Fruit fly (Drosophila melanogaster) whole organism, embryonic: ENCODE data around the gene cdi.

ENCODE experiments used
- Blimp-1 ChIP-seq: fragments of 200-800 bp; sonication (Bioruptor generic); optimal IDR thresholded peaks from 3 replicates; lab custom pipeline; 2018; ENCODE audit warnings: missing biosample characterization, missing genetic modification characterization, mild to moderate bottlenecking, moderate library complexity, missing genetic modification reagents
- Bteb2 ChIP-seq: fragments of 200-800 bp; sonication (Bioruptor generic); optimal IDR thresholded peaks from 2 replicates; lab custom pipeline; 2016; ENCODE audit warnings: missing biosample characterization, missing genetic modification characterization
- CG10565 ChIP-seq: fragments of 200-800 bp; sonication (Bioruptor generic); optimal IDR thresholded peaks from 3 replicates; lab custom pipeline; 2016; ENCODE audit warnings: missing biosample characterization, mild to moderate bottlenecking, missing genetic modification characterization
- CG11398 ChIP-seq: fragments of 200-800 bp; sonication (Bioruptor generic); optimal IDR thresholded peaks from 2 replicates; lab custom pipeline; 2016; ENCODE audit warnings: missing biosample characterization, missing genetic modification characterization
- CG12942 ChIP-seq: fragments of 200-800 bp; sonication (Bioruptor generic); optimal IDR thresholded peaks from 3 replicates; lab custom pipeline; 2016; ENCODE audit warnings: missing biosample characterization, missing genetic modification characterization
- CG13424 ChIP-seq: fragments of 200-800 bp; sonication (Bioruptor generic); optimal IDR thresholded peaks from 2 replicates; lab custom pipeline; 2019; ENCODE audit warnings: missing biosample characterization, mild to moderate bottlenecking, missing genetic modification characterization, moderate library complexity
- CG15073 ChIP-seq: fragments of 200-800 bp; sonication (Bioruptor generic); optimal IDR thresholded peaks from 2 replicates; lab custom pipeline; 2016; ENCODE audit warnings: missing biosample characterization, missing genetic modification characterization
- CG1529 ChIP-seq: fragments of 200-800 bp; sonication (Bioruptor generic); optimal IDR thresholded peaks from 3 replicates; lab custom pipeline; 2018; ENCODE audit warnings: missing biosample characterization, missing genetic modification characterization
- CG15479 ChIP-seq: fragments of 200-800 bp; sonication (Bioruptor generic); optimal IDR thresholded peaks from 3 replicates; lab custom pipeline; 2019; ENCODE audit warnings: missing biosample characterization, mild to moderate bottlenecking, missing genetic modification characterization, moderate library complexity
- CG17568 ChIP-seq: fragments of 200-800 bp; sonication (Bioruptor generic); optimal IDR thresholded peaks from 2 replicates; lab custom pipeline; 2018; ENCODE audit warnings: missing biosample characterization, mild to moderate bottlenecking, missing genetic modification characterization, moderate library complexity
- CG2202 ChIP-seq: fragments of 200-800 bp; sonication (Bioruptor generic); optimal IDR thresholded peaks from 2 replicates; lab custom pipeline; 2018; ENCODE audit warnings: missing biosample characterization, mild to moderate bottlenecking, missing genetic modification characterization
- CG34224 ChIP-seq: fragments of 200-800 bp; sonication (Bioruptor generic); IDR thresholded peaks from 3 replicates; pipeline ENCODE4 v1.3.6; 2022; ENCODE audit warnings: missing biosample characterization, missing genetic modification characterization; ENCODE audit not compliant: partially characterized antibody
- CG5245 ChIP-seq: fragments of 200-800 bp; sonication (Bioruptor generic); optimal IDR thresholded peaks from 3 replicates; lab custom pipeline; 2016; ENCODE audit warnings: missing biosample characterization, missing genetic modification characterization
- CG7928 ChIP-seq: fragments of 200-800 bp; sonication (Bioruptor generic); optimal IDR thresholded peaks from 2 replicates; lab custom pipeline; 2017; ENCODE audit warnings: missing biosample characterization, mild to moderate bottlenecking, missing genetic modification characterization
- CG7987 ChIP-seq: fragments of 200-800 bp; sonication (Bioruptor generic); optimal IDR thresholded peaks from 2 replicates; lab custom pipeline; 2018; ENCODE audit warnings: missing biosample characterization, mild to moderate bottlenecking, missing genetic modification characterization, moderate library complexity
- CG8281 ChIP-seq: fragments of 200-800 bp; sonication (Bioruptor generic); optimal IDR thresholded peaks from 2 replicates; lab custom pipeline; 2018; ENCODE audit warnings: missing biosample characterization, mild to moderate bottlenecking, missing genetic modification characterization, moderate library complexity
- Drgx ChIP-seq: fragments of 200-800 bp; sonication (Bioruptor generic); IDR thresholded peaks from 2 replicates; pipeline ENCODE4 v1.3.6; 2022; ENCODE audit warnings: missing biosample characterization, missing genetic modification characterization
- ERR ChIP-seq: fragments of 200-800 bp; sonication (Bioruptor generic); optimal IDR thresholded peaks from 2 replicates; lab custom pipeline; 2016; ENCODE audit warnings: missing biosample characterization, missing genetic modification characterization
- Fer3 ChIP-seq: fragments of 200-800 bp; sonication (Bioruptor generic); optimal IDR thresholded peaks from 2 replicates; lab custom pipeline; 2018; ENCODE audit warnings: missing biosample characterization, mild to moderate bottlenecking, missing genetic modification characterization, moderate library complexity
- HHEX ChIP-seq: fragments of 200-800 bp; sonication (Bioruptor generic); optimal IDR thresholded peaks from 3 replicates; lab custom pipeline; 2017; ENCODE audit warnings: missing biosample characterization, mild to moderate bottlenecking, missing genetic modification characterization, missing genetic modification reagents
- HLH4C ChIP-seq: fragments of 200-800 bp; sonication (Bioruptor generic); IDR thresholded peaks from 3 replicates; pipeline ENCODE4 v1.3.6; 2022; ENCODE audit warnings: missing biosample characterization, missing genetic modification characterization; ENCODE audit not compliant: partially characterized antibody
- Hr39 ChIP-seq: fragments of >200 bp; optimal IDR thresholded peaks from 2 replicates; lab custom pipeline; 2017
- Med ChIP-seq: fragments of 200-800 bp; sonication (Bioruptor generic); peaks from one replicate; lab custom pipeline; 2016; ENCODE audit warnings: missing biosample characterization, missing genetic modification characterization, mild to moderate bottlenecking, inconsistent platforms, moderate library complexity
- Rx ChIP-seq: fragments of 200-800 bp; sonication (Bioruptor generic); IDR thresholded peaks from 2 replicates; pipeline ENCODE4 v1.3.6; 2022; ENCODE audit warnings: missing biosample characterization, missing genetic modification characterization
- Usf ChIP-seq: fragments of 200-800 bp; sonication (Bioruptor generic); optimal IDR thresholded peaks from 2 replicates; lab custom pipeline; 2017; ENCODE audit warnings: missing genotype, missing biosample characterization, missing genetic modification characterization
- Vsx1 ChIP-seq: fragments of 200-800 bp; sonication (Bioruptor generic); optimal IDR thresholded peaks from 2 replicates; lab custom pipeline; 2017; ENCODE audit warnings: missing biosample characterization, mild to moderate bottlenecking, missing genetic modification characterization, missing genetic modification reagents
- crp ChIP-seq, 2 experiments: fragments of 200-800 bp; sonication (Bioruptor generic); optimal IDR thresholded peaks; 2 replicates in 1 of 2; 3 replicates in 1 of 2; lab custom pipeline; 2017; ENCODE audit warnings: missing biosample characterization in 2 of 2, missing genetic modification characterization in 2 of 2, mild to moderate bottlenecking in 1 of 2, moderate library complexity in 1 of 2
- dmrt99B ChIP-seq: fragments of 200-800 bp; sonication (Bioruptor generic); optimal IDR thresholded peaks from 2 replicates; lab custom pipeline; 2018; ENCODE audit warnings: missing biosample characterization, mild to moderate bottlenecking, missing genetic modification characterization, moderate library complexity
- dpn ChIP-seq, 2 experiments: fragments of 200-800 bp; sonication (Bioruptor generic); optimal IDR thresholded peaks; 3 replicates each; lab custom pipeline; 2016; ENCODE audit warnings: missing biosample characterization in 2 of 2, missing genetic modification characterization in 2 of 2
- fd96Cb ChIP-seq: fragments of 200-800 bp; sonication (Bioruptor generic); optimal IDR thresholded peaks from 2 replicates; lab custom pipeline; 2018; ENCODE audit warnings: missing biosample characterization, mild to moderate bottlenecking, missing genetic modification characterization, moderate library complexity
- gce ChIP-seq: fragments of 200-800 bp; sonication (Bioruptor generic); IDR thresholded peaks from 3 replicates; pipeline ENCODE4 v1.3.6; 2022; ENCODE audit warnings: missing biosample characterization, missing genetic modification characterization
- grau ChIP-seq: fragments of 200-800 bp; optimal IDR thresholded peaks from 3 replicates; lab custom pipeline; 2019; ENCODE audit warnings: missing biosample characterization, mild to moderate bottlenecking, missing genetic modification characterization, moderate library complexity
- ham ChIP-seq: fragments of 200-800 bp; sonication (Bioruptor generic); IDR thresholded peaks from 2 replicates; pipeline ENCODE4 v1.3.6; 2022; ENCODE audit warnings: missing biosample characterization, missing genetic modification characterization
- inv ChIP-seq: fragments of 200-800 bp; sonication (Bioruptor generic); IDR thresholded peaks from 2 replicates; pipeline ENCODE4 v1.3.6; 2022; ENCODE audit warnings: missing biosample characterization, missing genetic modification characterization; ENCODE audit not compliant: partially characterized antibody
- jing ChIP-seq: fragments of 200-800 bp; sonication (Bioruptor generic); optimal IDR thresholded peaks from 2 replicates; lab custom pipeline; 2018; ENCODE audit warnings: missing biosample characterization, mild to moderate bottlenecking, missing genetic modification characterization
- kah ChIP-seq: fragments of 200-800 bp; sonication (Bioruptor generic); optimal IDR thresholded peaks from 2 replicates; lab custom pipeline; 2018; ENCODE audit warnings: missing biosample characterization, mild to moderate bottlenecking, missing genetic modification characterization
- kni ChIP-seq: fragments of 200-800 bp; sonication (Bioruptor generic); optimal IDR thresholded peaks from 3 replicates; lab custom pipeline; 2017; ENCODE audit warnings: mild to moderate bottlenecking, missing biosample characterization, missing genetic modification reagents, missing genetic modification characterization
- lov ChIP-seq, 2 experiments: fragments of 200-800 bp in 1 of 2; fragments of >200 bp in 1 of 2; sonication (Bioruptor generic) in 1 of 2; IDR thresholded peaks in 1 of 2; optimal IDR thresholded peaks in 1 of 2; 2 replicates in 1 of 2; 3 replicates in 1 of 2; pipeline versions ENCODE4 v1.3.6 to Lab custom; 2017 to 2022; ENCODE audit warnings: missing biosample characterization in 1 of 2, missing genetic modification characterization in 1 of 2
- nerfin-2 ChIP-seq: fragments of 200-800 bp; sonication (Bioruptor generic); IDR thresholded peaks from 2 replicates; pipeline ENCODE4 v1.3.6; 2022; ENCODE audit warnings: missing biosample characterization, missing genetic modification characterization; ENCODE audit not compliant: partially characterized antibody
- p53 ChIP-seq: fragments of 200-800 bp; sonication (Bioruptor generic); optimal IDR thresholded peaks from 2 replicates; lab custom pipeline; 2016; ENCODE audit warnings: missing biosample characterization, missing genetic modification characterization
- prd ChIP-seq, 3 experiments: fragments of >200 bp in 2 of 3; fragments of 200-800 bp in 1 of 3; sonication (Bioruptor generic) in 1 of 3; optimal IDR thresholded peaks in 2 of 3; IDR thresholded peaks in 1 of 3; 2 replicates in 2 of 3; 3 replicates in 1 of 3; pipeline versions ENCODE4 v1.3.6 to Lab custom; 2017 to 2022; ENCODE audit warnings: missing biosample characterization in 1 of 3, missing genetic modification characterization in 1 of 3
- pum ChIP-seq: fragments of 200-800 bp; sonication (Bioruptor generic); optimal IDR thresholded peaks from 2 replicates; lab custom pipeline; 2016; ENCODE audit warnings: missing biosample characterization, missing genetic modification characterization
- pzg ChIP-seq: fragments of 200-800 bp; sonication (Bioruptor generic); optimal IDR thresholded peaks from 3 replicates; lab custom pipeline; 2018; ENCODE audit warnings: missing biosample characterization, mild to moderate bottlenecking, missing genetic modification characterization, moderate library complexity
- scrt ChIP-seq: fragments of 200-800 bp; sonication (Bioruptor generic); optimal IDR thresholded peaks from 2 replicates; lab custom pipeline; 2018; ENCODE audit warnings: missing biosample characterization, mild to moderate bottlenecking, missing genetic modification characterization, moderate library complexity
- sr ChIP-seq: fragments of 200-800 bp; sonication (Bioruptor generic); IDR thresholded peaks from 3 replicates; pipeline ENCODE4 v1.3.6; 2022; ENCODE audit warnings: missing biosample characterization, missing genetic modification characterization
- tin ChIP-seq: fragments of 200-800 bp; sonication (Bioruptor generic); optimal IDR thresholded peaks from 3 replicates; lab custom pipeline; 2016; ENCODE audit warnings: missing biosample characterization, missing genetic modification characterization
- tx ChIP-seq: fragments of 200-800 bp; sonication (Bioruptor generic); optimal IDR thresholded peaks from 2 replicates; lab custom pipeline; 2016; ENCODE audit warnings: missing biosample characterization, missing genetic modification characterization
- wek ChIP-seq: fragments of 200-800 bp; sonication (Bioruptor generic); optimal IDR thresholded peaks from 3 replicates; lab custom pipeline; 2018; ENCODE audit warnings: missing biosample characterization, mild to moderate bottlenecking, missing genetic modification characterization, moderate library complexity
- zfh2 ChIP-seq: fragments of 200-800 bp; sonication (Bioruptor generic); optimal IDR thresholded peaks from 2 replicates; lab custom pipeline; 2016; ENCODE audit warnings: missing biosample characterization, missing genetic modification characterization

The cdi gene

DNA sequence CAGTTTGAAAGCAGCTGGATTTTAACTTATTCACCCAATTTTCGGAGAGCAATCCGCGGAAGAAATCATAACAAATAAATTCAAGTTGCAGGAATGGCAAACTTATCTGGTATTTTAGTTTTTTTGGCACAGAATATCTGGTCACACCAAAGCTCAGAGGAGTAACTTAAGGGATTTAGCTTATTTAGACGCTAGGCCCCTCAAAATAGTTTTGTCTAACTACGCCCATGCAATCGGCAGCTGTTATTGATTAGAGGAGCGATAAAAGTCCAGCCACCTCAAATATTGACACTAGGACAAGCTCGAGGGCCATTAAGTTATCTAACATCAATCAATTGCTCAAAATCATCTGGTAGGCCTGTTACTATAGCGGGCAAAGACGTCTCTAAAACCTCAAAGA lies 65.3 kb downstream of the cdi start, which contains the start of the genes GatA and P5cr (continued):
- TF ChIP-seq Bteb2 (GFP tag; lab: Kevin White, UChicago), result peak; percentile 77
- no peak for TF ChIP-seq dmrt99B (tag; lab: Kevin White, UChicago)
- peak; percentile 91 for TF ChIP-seq tx (GFP tag; lab: Kevin White, UChicago)
- TF ChIP-seq pum, result peak; percentile 84
- peak; percentile 67 for TF ChIP-seq CG11398 (GFP tag; lab: Kevin White, UChicago)
- peak; percentile 51 for TF ChIP-seq CG7928 (GFP tag; lab: Kevin White, UChicago)
- TF ChIP-seq scrt (GFP tag; lab: Kevin White, UChicago), result no peak
- peak; percentile 64; the same call in 2 of the 3 replicates for TF ChIP-seq gce
- TF ChIP-seq ERR (GFP tag; lab: Kevin White, UChicago), result peak; percentile 75
- no peak for TF ChIP-seq CG17568
- peak in 1 of 2 experiments; percentile 78 for TF ChIP-seq crp (GFP tag; optimal IDR thresholded peaks at IDR 0.05; lab: Kevin White, UChicago)
- no peak for TF ChIP-seq kah (GFP tag; lab: Kevin White, UChicago)
- TF ChIP-seq inv (GFP tag; lab: Robert Waterston, UW), result no peak
- TF ChIP-seq nerfin-2 (GFP tag; lab: Robert Waterston, UW), result no peak
- no peak for TF ChIP-seq HLH4C
- no peak for TF ChIP-seq prd (optimal IDR thresholded peaks at IDR 0.05; lab: Kevin White, UChicago)
- TF ChIP-seq prd (GFP tag; IDR thresholded peaks at IDR 0.05; lab: Robert Waterston, UW), result peak; percentile 84
- TF ChIP-seq CG7987, result peak; percentile 82
- TF ChIP-seq Blimp-1, result no peak
- peak; percentile 72 for TF ChIP-seq p53 (GFP tag; lab: Kevin White, UChicago)
- TF ChIP-seq tin (GFP tag; lab: Kevin White, UChicago), result peak; percentile 84
- TF ChIP-seq CG10565 (GFP tag; lab: Kevin White, UChicago), result no peak
- TF ChIP-seq dpn (GFP tag; optimal IDR thresholded peaks at IDR 0.05; lab: Kevin White, UChicago), result peak; percentile 83 to 92
- peak; percentile 85 for TF ChIP-seq Fer3 (tag; lab: Kevin White, UChicago)
- peak; percentile 82 for TF ChIP-seq CG13424
- TF ChIP-seq Med (GFP tag; lab: Kevin White, UChicago), result peak; percentile 98
- peak; percentile 74 for TF ChIP-seq pzg (GFP tag; lab: Kevin White, UChicago)
- TF ChIP-seq kni (GFP tag; lab: Kevin White, UChicago), result no peak
- no peak for TF ChIP-seq CG15479 (GFP tag; lab: Kevin White, UChicago)
- peak; percentile 69 for TF ChIP-seq sr (GFP tag; lab: Robert Waterston, UW)
- TF ChIP-seq grau (tag; lab: Kevin White, UChicago), result peak; percentile 82
- peak; percentile 78 for TF ChIP-seq Rx (GFP tag; lab: Robert Waterston, UW)
- TF ChIP-seq Drgx (GFP tag; lab: Robert Waterston, UW), result peak; percentile 91
- peak; percentile 69 for TF ChIP-seq CG5245 (GFP tag; lab: Kevin White, UChicago)
- no peak for TF ChIP-seq CG2202
- TF ChIP-seq HHEX (GFP tag; lab: Kevin White, UChicago), result peak; percentile 71
- no peak for TF ChIP-seq Hr39 (lab: Kevin White, UChicago)
- TF ChIP-seq ham (GFP tag; lab: Robert Waterston, UW), result peak; percentile 26; the same call in 1 of the 2 replicates
- peak; percentile 95 for TF ChIP-seq zfh2 (GFP tag; lab: Kevin White, UChicago)
- peak; percentile 26 for TF ChIP-seq jing
- TF ChIP-seq fd96Cb (tag; lab: Kevin White, UChicago), result peak; percentile 50
- peak; percentile 61 for TF ChIP-seq CG8281 (tag; lab: Kevin White, UChicago)
- peak; percentile 85 for TF ChIP-seq CG12942 (GFP tag; lab: Kevin White, UChicago)
- no peak; the same call in 2 of the 3 replicates for TF ChIP-seq CG34224 (GFP tag; lab: Robert Waterston, UW)
- no peak for TF ChIP-seq lov (optimal IDR thresholded peaks at IDR 0.05; lab: Kevin White, UChicago)
- TF ChIP-seq lov (GFP tag; IDR thresholded peaks at IDR 0.05; lab: Robert Waterston, UW), result 0 out of 3 replicates have a peak, but pooled peaks have one; percentile 21
- TF ChIP-seq Vsx1 (GFP tag; lab: Kevin White, UChicago), result no peak
- peak; percentile 24 for TF ChIP-seq CG1529 (GFP tag; lab: Kevin White, UChicago)
- no peak for TF ChIP-seq CG15073 (GFP tag; lab: Kevin White, UChicago)
- peak; percentile 72 for TF ChIP-seq wek
- peak; percentile 61 for TF ChIP-seq Usf (GFP tag; lab: Kevin White, UChicago)
